Worm (Caenorhabditis elegans) whole organism, L4 larva: ENCODE data around the gene C53A5.17.

Experiments used
- dpl-1 ChIP-seq: fragments of 150-350 bp; optimal IDR thresholded peaks from 2 replicates; lab custom pipeline; 2014; ENCODE audit warnings: missing biosample characterization, missing genetic modification reagents, missing genetic modification characterization
- nhr-6 ChIP-seq: fragments of 150-350 bp; optimal IDR thresholded peaks from 2 replicates; lab custom pipeline; 2014; ENCODE audit warnings: missing biosample characterization, missing genetic modification characterization
- set-16 ChIP-seq: fragments of 200-800 bp; sonication (Bioruptor generic); IDR thresholded peaks from 2 replicates; pipeline ENCODE4 v1.3.6; 2022; ENCODE audit warnings: missing genetic modification reagents, missing genetic modification characterization, missing compliant biosample characterization
- unc-62 ChIP-seq, 3 experiments: fragments of 150-350 bp in 1 of 3; sonication (generic microtip); optimal IDR thresholded peaks in 2 of 3; peaks in 1 of 3; 1 replicate in 1 of 3; 2 replicates in 2 of 3; lab custom pipeline; 2014 to 2017; ENCODE audit warnings: missing biosample characterization in 3 of 3, missing genetic modification characterization in 3 of 3, missing genetic modification reagents in 3 of 3, missing genotype in 1 of 3

DNA sequence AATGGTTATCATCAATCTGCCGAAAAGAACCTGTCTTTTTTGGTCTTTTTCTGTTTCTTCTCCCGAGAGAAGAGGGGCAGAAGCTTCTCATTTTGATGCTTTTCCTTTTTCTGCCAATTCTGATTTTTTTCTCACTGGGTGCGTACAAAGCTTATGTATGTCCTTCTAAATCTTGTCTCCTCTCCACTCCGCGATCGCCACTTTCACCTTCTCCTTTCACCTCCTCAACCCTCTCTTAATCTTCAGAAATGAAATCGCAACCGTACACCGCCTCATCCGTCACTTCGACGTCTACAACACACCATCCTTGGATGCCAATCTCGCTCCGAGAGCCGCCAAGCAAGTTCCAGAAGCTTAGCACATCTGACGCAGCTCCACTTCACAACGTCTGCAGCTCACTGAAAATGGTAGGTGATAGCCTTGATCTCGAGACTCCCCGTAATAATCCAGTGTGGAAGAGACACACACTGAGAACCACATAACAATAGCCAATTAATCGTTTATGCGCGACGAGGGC is 12.8 kb downstream of the C53A5.17 start, which contains the start of gene R02D5.1:
- TF ChIP-seq dpl-1 (GFP tag; lab: Kevin White, UChicago) (no peak), nhr-6 (tag; lab: Kevin White, UChicago) (no peak), unc-62 (GFP tag; optimal IDR thresholded peaks at IDR 0.05 in 1 of 2; lab: Kevin White, UChicago) (no peak), unc-62 (tag; optimal IDR thresholded peaks at IDR 0.05; lab: Kevin White, UChicago) (no peak), set-16 (no peak)
